Fruit fly (Drosophila melanogaster) whole organism, embryonic: ENCODE results near the gene Usp16-45.

ENCODE experiments used
- B-H2 ChIP-seq: fragments of 200-800 bp; sonication (Bioruptor generic); optimal IDR thresholded peaks from 2 replicates; lab custom pipeline; 2018; ENCODE audit warnings: missing biosample characterization, mild to moderate bottlenecking, missing genetic modification characterization
- BtbVII ChIP-seq: fragments of 200-800 bp; sonication (Bioruptor generic); optimal IDR thresholded peaks from 3 replicates; lab custom pipeline; 2017; ENCODE audit warnings: missing biosample characterization, mild to moderate bottlenecking, missing genetic modification characterization
- CG12299 ChIP-seq: fragments of 200-800 bp; sonication (Bioruptor generic); optimal IDR thresholded peaks from 2 replicates; lab custom pipeline; 2018; ENCODE audit warnings: missing biosample characterization, mild to moderate bottlenecking, missing genetic modification characterization
- CG12659 ChIP-seq: fragments of 200-800 bp; sonication (Bioruptor generic); optimal IDR thresholded peaks from 3 replicates; lab custom pipeline; 2017; ENCODE audit warnings: mild to moderate bottlenecking, missing biosample characterization, missing genetic modification reagents, missing genetic modification characterization
- CG13296 ChIP-seq: fragments of 200-800 bp; sonication (Bioruptor generic); optimal IDR thresholded peaks from 3 replicates; lab custom pipeline; 2018; ENCODE audit warnings: missing biosample characterization, mild to moderate bottlenecking, missing genetic modification characterization
- CG13424 ChIP-seq: fragments of 200-800 bp; sonication (Bioruptor generic); optimal IDR thresholded peaks from 2 replicates; lab custom pipeline; 2019; ENCODE audit warnings: missing biosample characterization, mild to moderate bottlenecking, missing genetic modification characterization, moderate library complexity
- CG15514 ChIP-seq: fragments of 200-800 bp; sonication (Bioruptor generic); optimal IDR thresholded peaks from 3 replicates; lab custom pipeline; 2017; ENCODE audit warnings: missing biosample characterization, missing genetic modification characterization, mild to moderate bottlenecking, moderate library complexity, missing genetic modification reagents
- CG1602 ChIP-seq: fragments of 200-800 bp; sonication (Bioruptor generic); optimal IDR thresholded peaks from 3 replicates; lab custom pipeline; 2016; ENCODE audit warnings: missing biosample characterization, missing genetic modification characterization
- CG2116 ChIP-seq: fragments of 200-800 bp; sonication (Bioruptor generic); optimal IDR thresholded peaks from 3 replicates; lab custom pipeline; 2018; ENCODE audit warnings: missing biosample characterization, mild to moderate bottlenecking, missing genetic modification characterization
- CG3281 ChIP-seq: fragments of 200-800 bp; sonication (Bioruptor generic); optimal IDR thresholded peaks from 3 replicates; lab custom pipeline; 2017; ENCODE audit warnings: missing biosample characterization, mild to moderate bottlenecking, missing genetic modification characterization
- CG4854 ChIP-seq: fragments of 200-800 bp; sonication (Bioruptor generic); optimal IDR thresholded peaks from 2 replicates; lab custom pipeline; 2016; ENCODE audit warnings: missing biosample characterization, missing genetic modification characterization, inconsistent platforms
- CG6765 ChIP-seq: fragments of 200-800 bp; sonication (Bioruptor generic); optimal IDR thresholded peaks from 3 replicates; lab custom pipeline; 2017; ENCODE audit warnings: missing biosample characterization, mild to moderate bottlenecking, missing genetic modification characterization
- CG6791 ChIP-seq: fragments of 200-800 bp; sonication (Bioruptor generic); IDR thresholded peaks from 3 replicates; pipeline ENCODE4 v1.3.6; 2022; ENCODE audit warnings: missing biosample characterization, missing genetic modification characterization; ENCODE audit not compliant: partially characterized antibody
- CG6813 ChIP-seq: fragments of 200-800 bp; sonication (Bioruptor generic); optimal IDR thresholded peaks from 2 replicates; lab custom pipeline; 2017; ENCODE audit warnings: missing biosample characterization, missing genetic modification characterization, mild to moderate bottlenecking, moderate library complexity, missing genetic modification reagents
- CG6854 ChIP-seq: fragments of 200-800 bp; sonication (Bioruptor generic); optimal IDR thresholded peaks from 3 replicates; lab custom pipeline; 2017; ENCODE audit warnings: missing biosample characterization, mild to moderate bottlenecking, missing genetic modification characterization
- CG7839 ChIP-seq: fragments of 200-800 bp; sonication (Bioruptor generic); optimal IDR thresholded peaks from 3 replicates; lab custom pipeline; 2018; ENCODE audit warnings: missing biosample characterization, mild to moderate bottlenecking, missing genetic modification characterization, moderate library complexity
- CG9797 ChIP-seq: fragments of 200-800 bp; sonication (Bioruptor generic); optimal IDR thresholded peaks from 3 replicates; lab custom pipeline; 2018; ENCODE audit warnings: missing biosample characterization, mild to moderate bottlenecking, missing genetic modification characterization
- CG9932 ChIP-seq: fragments of 200-800 bp; sonication (Bioruptor generic); IDR thresholded peaks from 2 replicates; pipeline ENCODE4 v1.3.6; 2022; ENCODE audit warnings: missing biosample characterization, missing genetic modification characterization
- D19B ChIP-seq: fragments of 200-800 bp; sonication (Bioruptor generic); optimal IDR thresholded peaks from 2 replicates; lab custom pipeline; 2017; ENCODE audit warnings: missing biosample characterization, mild to moderate bottlenecking, missing genetic modification characterization
- Dbx ChIP-seq: fragments of 200-800 bp; sonication (Bioruptor generic); IDR thresholded peaks from 3 replicates; pipeline ENCODE4 v1.3.6; 2022; ENCODE audit warnings: missing biosample characterization, missing genetic modification characterization
- Deaf1 ChIP-seq: fragments of 200-800 bp; optimal IDR thresholded peaks from 3 replicates; lab custom pipeline; 2019; ENCODE audit warnings: missing biosample characterization, mild to moderate bottlenecking, missing genetic modification characterization, moderate library complexity
- Dll ChIP-seq: fragments of 200-800 bp; sonication (Bioruptor generic); IDR thresholded peaks from 4 replicates; pipeline ENCODE4 v1.3.6; 2022; ENCODE audit warnings: missing biosample characterization, missing genetic modification characterization; ENCODE audit not compliant: partially characterized antibody
- ERR ChIP-seq: fragments of 200-800 bp; sonication (Bioruptor generic); optimal IDR thresholded peaks from 2 replicates; lab custom pipeline; 2016; ENCODE audit warnings: missing biosample characterization, missing genetic modification characterization
- HHEX ChIP-seq: fragments of 200-800 bp; sonication (Bioruptor generic); optimal IDR thresholded peaks from 3 replicates; lab custom pipeline; 2017; ENCODE audit warnings: missing biosample characterization, mild to moderate bottlenecking, missing genetic modification characterization, missing genetic modification reagents
- HmgZ ChIP-seq: fragments of 200-800 bp; sonication (Bioruptor generic); optimal IDR thresholded peaks from 2 replicates; lab custom pipeline; 2018; ENCODE audit warnings: missing biosample characterization, mild to moderate bottlenecking, missing genetic modification characterization
- Hmr ChIP-seq: fragments of 200-800 bp; sonication (Bioruptor generic); optimal IDR thresholded peaks from 3 replicates; lab custom pipeline; 2017; ENCODE audit warnings: mild to moderate bottlenecking, missing biosample characterization, missing genetic modification reagents, missing genetic modification characterization
- Hr3 ChIP-seq: fragments of 200-800 bp; sonication (Bioruptor generic); optimal IDR thresholded peaks from 3 replicates; lab custom pipeline; 2016; ENCODE audit warnings: missing biosample characterization, missing genetic modification characterization
- Med ChIP-seq: fragments of 200-800 bp; sonication (Bioruptor generic); peaks from one replicate; lab custom pipeline; 2016; ENCODE audit warnings: missing biosample characterization, missing genetic modification characterization, mild to moderate bottlenecking, inconsistent platforms, moderate library complexity
- Meics ChIP-seq: fragments of 200-800 bp; sonication (Bioruptor generic); optimal IDR thresholded peaks from 2 replicates; lab custom pipeline; 2017; ENCODE audit warnings: missing biosample characterization, mild to moderate bottlenecking, missing genetic modification characterization
- Ptx1 ChIP-seq: fragments of 200-800 bp; sonication (Bioruptor generic); IDR thresholded peaks from 2 replicates; pipeline ENCODE4 v1.3.6; 2022; ENCODE audit warnings: missing biosample characterization, missing genetic modification characterization
- Scr ChIP-seq: fragments of 200-800 bp; sonication (Bioruptor generic); IDR thresholded peaks from 2 replicates; pipeline ENCODE4 v1.3.6; 2022; ENCODE audit warnings: missing biosample characterization, missing genetic modification characterization; ENCODE audit not compliant: partially characterized antibody
- TFAM ChIP-seq: fragments of 200-800 bp; sonication (Bioruptor generic); optimal IDR thresholded peaks from 2 replicates; lab custom pipeline; 2017; ENCODE audit warnings: missing biosample characterization, missing genetic modification characterization, inconsistent platforms
- Taf1 ChIP-seq: fragments of 200-800 bp; sonication (Bioruptor generic); IDR thresholded peaks from 2 replicates; pipeline ENCODE4 v1.3.6; 2022; ENCODE audit warnings: missing biosample characterization, missing genetic modification characterization
- abd-A ChIP-seq: fragments of 200-800 bp; sonication (Bioruptor generic); optimal IDR thresholded peaks from 3 replicates; lab custom pipeline; 2019; ENCODE audit warnings: missing biosample characterization, mild to moderate bottlenecking, missing genetic modification characterization, moderate library complexity
- cwo ChIP-seq: fragments of 200-800 bp; sonication (Bioruptor generic); optimal IDR thresholded peaks from 3 replicates; lab custom pipeline; 2017; ENCODE audit warnings: missing biosample characterization, missing genetic modification characterization, mild to moderate bottlenecking, moderate library complexity, missing genetic modification reagents
- fru ChIP-seq: fragments of >200 bp; optimal IDR thresholded peaks from 2 replicates; lab custom pipeline; 2017
- grau ChIP-seq: fragments of 200-800 bp; optimal IDR thresholded peaks from 3 replicates; lab custom pipeline; 2019; ENCODE audit warnings: missing biosample characterization, mild to moderate bottlenecking, missing genetic modification characterization, moderate library complexity
- hth ChIP-seq: fragments of >200 bp; optimal IDR thresholded peaks from 2 replicates; lab custom pipeline; 2017; ENCODE audit warnings: inconsistent platforms
- inv ChIP-seq: fragments of 200-800 bp; sonication (Bioruptor generic); IDR thresholded peaks from 2 replicates; pipeline ENCODE4 v1.3.6; 2022; ENCODE audit warnings: missing biosample characterization, missing genetic modification characterization; ENCODE audit not compliant: partially characterized antibody
- lab ChIP-seq: fragments of 200-800 bp; sonication (Bioruptor generic); optimal IDR thresholded peaks from 3 replicates; lab custom pipeline; 2017; ENCODE audit warnings: missing biosample characterization, missing genetic modification characterization, mild to moderate bottlenecking, moderate library complexity, missing genetic modification reagents
- odd ChIP-seq: fragments of 200-800 bp; sonication (Bioruptor generic); optimal IDR thresholded peaks from 2 replicates; lab custom pipeline; 2017; ENCODE audit warnings: missing biosample characterization, mild to moderate bottlenecking, missing genetic modification characterization
- onecut ChIP-seq: fragments of 200-800 bp; sonication (Bioruptor generic); IDR thresholded peaks from 2 replicates; pipeline ENCODE4 v1.3.6; 2022; ENCODE audit warnings: missing biosample characterization, missing genetic modification characterization
- stwl ChIP-seq: fragments of 200-800 bp; sonication (Bioruptor generic); optimal IDR thresholded peaks from 3 replicates; lab custom pipeline; 2018; ENCODE audit warnings: missing biosample characterization, mild to moderate bottlenecking, missing genetic modification characterization, moderate library complexity

The Usp16-45 gene

DNA sequence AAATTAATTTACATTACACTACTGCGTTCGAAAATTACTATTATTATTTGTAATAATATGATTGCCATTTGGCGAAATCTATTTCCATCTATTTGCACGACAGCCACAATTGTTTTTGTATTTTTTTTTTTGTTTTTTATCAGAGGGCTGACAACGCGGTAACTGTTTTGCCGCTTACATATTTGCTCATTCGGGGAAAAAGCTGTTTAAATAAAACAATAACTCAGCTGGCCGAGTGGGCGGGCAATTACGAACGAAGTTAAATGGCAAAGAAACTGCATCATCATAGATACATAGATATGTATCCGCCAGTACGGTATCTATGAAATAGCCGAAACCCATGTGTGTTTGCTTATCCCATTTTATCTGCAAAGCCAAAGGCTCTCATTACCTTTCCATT lies 12.5 kb upstream of the Usp16-45 start (continued):
- no peak for TF ChIP-seq ERR
- peak; percentile 65 for TF ChIP-seq Hmr (GFP tag; lab: Kevin White, UChicago)
- TF ChIP-seq odd (GFP tag; lab: Kevin White, UChicago): peak; percentile 17
- peak; percentile 21 for TF ChIP-seq CG6813 (GFP tag; lab: Kevin White, UChicago)
- TF ChIP-seq inv (GFP tag; lab: Robert Waterston, UW): no peak
- no peak for TF ChIP-seq Scr (GFP tag; lab: Robert Waterston, UW)
- TF ChIP-seq CG7839 (tag; lab: Kevin White, UChicago): no peak
- TF ChIP-seq CG6791 (GFP tag; lab: Robert Waterston, UW): no peak
- TF ChIP-seq HHEX (GFP tag; lab: Kevin White, UChicago): no peak
- TF ChIP-seq CG15514: peak; percentile 31
- TF ChIP-seq Ptx1: no peak
- no peak for TF ChIP-seq grau
- TF ChIP-seq Dbx (GFP tag; lab: Robert Waterston, UW): no peak
- peak; percentile 72 for TF ChIP-seq lab
- TF ChIP-seq CG9797 (GFP tag; lab: Kevin White, UChicago): no peak
- TF ChIP-seq CG13424 (tag; lab: Kevin White, UChicago): no peak
- TF ChIP-seq Hr3 (GFP tag; lab: Kevin White, UChicago): no peak
- no peak for TF ChIP-seq CG2116 (GFP tag; lab: Kevin White, UChicago)
- no peak for TF ChIP-seq onecut
- peak; percentile 15 for TF ChIP-seq CG6765
- TF ChIP-seq CG3281: peak; percentile 37
- TF ChIP-seq abd-A (tag; lab: Kevin White, UChicago): no peak
- no peak for TF ChIP-seq CG12299 (tag; lab: Kevin White, UChicago)
- TF ChIP-seq CG4854: no peak
- no peak for TF ChIP-seq hth (lab: Kevin White, UChicago)
- no peak for TF ChIP-seq CG9932 (GFP tag; lab: Robert Waterston, UW)
- TF ChIP-seq CG6854 (GFP tag; lab: Kevin White, UChicago): peak; percentile 19
- TF ChIP-seq TFAM (GFP tag; lab: Kevin White, UChicago): no peak
- TF ChIP-seq D19B (GFP tag; lab: Kevin White, UChicago): no peak
- no peak for TF ChIP-seq stwl (tag; lab: Kevin White, UChicago)
- TF ChIP-seq Med (GFP tag; lab: Kevin White, UChicago): no peak
- no peak for TF ChIP-seq Dll (GFP tag; lab: Robert Waterston, UW)
- no peak for TF ChIP-seq fru (lab: Kevin White, UChicago)
- TF ChIP-seq cwo (GFP tag; lab: Kevin White, UChicago): peak; percentile 3
- TF ChIP-seq CG12659 (GFP tag; lab: Kevin White, UChicago): peak; percentile 12
- TF ChIP-seq CG13296: peak; percentile 39
- peak; percentile 50 for TF ChIP-seq Meics (GFP tag; lab: Kevin White, UChicago)
- TF ChIP-seq B-H2 (GFP tag; lab: Kevin White, UChicago): no peak
- no peak for TF ChIP-seq Taf1 (GFP tag; lab: Robert Waterston, UW)
- no peak for TF ChIP-seq CG1602 (GFP tag; lab: Kevin White, UChicago)
- TF ChIP-seq BtbVII: peak; percentile 35

DNA sequence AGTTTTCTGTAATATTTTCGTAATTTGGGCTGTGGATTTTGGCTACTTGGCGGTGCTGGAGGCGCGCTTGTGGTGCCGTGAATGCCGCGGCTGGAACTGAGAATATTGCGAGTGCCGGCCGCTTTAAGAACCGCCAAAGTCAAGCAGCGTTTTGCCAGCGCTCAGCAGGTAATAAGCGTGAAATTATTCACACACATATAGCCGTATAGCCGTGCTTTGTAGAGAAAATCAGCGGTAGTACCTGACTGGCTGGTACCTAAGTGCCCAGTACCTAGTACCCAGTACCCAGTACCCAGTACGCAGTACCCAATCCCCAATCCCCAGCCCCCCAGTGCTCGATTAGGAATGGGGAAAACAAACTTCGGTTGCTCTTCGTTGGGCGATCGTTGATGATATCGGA lies 10.6 kb upstream of the Usp16-45 start, which contains the start of gene NAAT1:
TSS of gene NAAT1 (minus strand) at position 101 of the 400 bp plus-strand sequence.
- TF ChIP-seq HmgZ (tag; lab: Kevin White, UChicago) (no peak), Deaf1 (tag; lab: Kevin White, UChicago) (peak; percentile 38)
